Worm (Caenorhabditis elegans): ENCODE data around the gene cutl-1.

Gene cutl-1

ce11 chrV:13356210-13356609, 49.7 kb downstream of the cutl-1 start:
- TF ChIP-seq lin-15B (tag; optimal IDR thresholded peaks at IDR 0.05) (no peak), sea-2 (GFP tag; optimal IDR thresholded peaks at IDR 0.05) (no peak), nhr-23 (tag; optimal IDR thresholded peaks at IDR 0.05) (no peak), nhr-237 (tag; optimal IDR thresholded peaks at IDR 0.05) (no peak), tbx-2 (tag; optimal IDR thresholded peaks at IDR 0.05) (no peak), nfya-1 (tag; optimal IDR thresholded peaks at IDR 0.05; ENCODE audit: insufficient read depth) (no peak)

Measured in whole organism, L3 larva.